Worm (Caenorhabditis elegans): ENCODE results near the gene crp-1.

ce11 chrV:10466607-10467092, 11.7 kb upstream of the crp-1 start:
- TF ChIP-seq nhr-28 (tag; optimal IDR thresholded peaks at IDR 0.05) (no peak), ztf-11 (tag; optimal IDR thresholded peaks at IDR 0.05) (no peak), nhr-12 (tag; optimal IDR thresholded peaks at IDR 0.05) (no peak), nhr-77 (tag; optimal IDR thresholded peaks at IDR 0.05) (no peak), egl-5 (tag; optimal IDR thresholded peaks at IDR 0.05) (peak; percentile 85)

Data from whole organism, L3 larva.